Worm (Caenorhabditis elegans) whole organism, L4 larva: ENCODE results near the gene K09E4.1.

Source experiments
- D1046.2 ChIP-seq: fragments of 200-800 bp; sonication (Bioruptor generic); IDR thresholded peaks from 2 replicates; pipeline ENCODE4 v1.3.6; 2022; ENCODE audit warnings: missing genetic modification characterization, missing compliant biosample characterization
- F44E2.7 ChIP-seq: fragments of 200-800 bp; sonication (Bioruptor generic); IDR thresholded peaks from 2 replicates; pipeline ENCODE4 v2.1.2; 2022; ENCODE audit warnings: missing genetic modification characterization, missing compliant biosample characterization
- R02D3.7 ChIP-seq: fragments of 150-350 bp; sonication (generic microtip); optimal IDR thresholded peaks from 3 replicates; lab custom pipeline; 2014; ENCODE audit warnings: missing biosample characterization, missing genetic modification characterization
- T20F7.1 ChIP-seq: fragments of 200-800 bp; sonication (Bioruptor generic); optimal IDR thresholded peaks from 2 replicates; lab custom pipeline; 2018; ENCODE audit warnings: mild to moderate bottlenecking, missing genetic modification characterization, missing compliant biosample characterization
- Y105C5A.15 ChIP-seq: fragments of 200-800 bp; sonication (Bioruptor generic); IDR thresholded peaks from 2 replicates; pipeline ENCODE4 v1.3.6; 2022; ENCODE audit warnings: missing genetic modification characterization, missing compliant biosample characterization
- Y48G9A.11 ChIP-seq: fragments of 200-800 bp; sonication (Bioruptor generic); IDR thresholded peaks from 2 replicates; pipeline ENCODE4 v1.3.6; 2022; ENCODE audit warnings: missing genetic modification reagents, missing genetic modification characterization, missing compliant biosample characterization
- Y5F2A.4 ChIP-seq: fragments of 200-800 bp; sonication (Bioruptor generic); optimal IDR thresholded peaks from 2 replicates; lab custom pipeline; 2018; ENCODE audit warnings: mild to moderate bottlenecking, missing genetic modification characterization, missing compliant biosample characterization
- ZK546.5 ChIP-seq, 2 experiments: sonication (generic microtip); optimal IDR thresholded peaks; 2 replicates each; lab custom pipeline; 2017; ENCODE audit warnings: missing biosample characterization in 2 of 2, missing genetic modification characterization in 2 of 2
- aha-1 ChIP-seq: fragments of 150-350 bp; peaks from one replicate; lab custom pipeline; 2014; ENCODE audit warnings: missing biosample characterization, missing genetic modification characterization
- aly-2 ChIP-seq: sonication (generic microtip); optimal IDR thresholded peaks from 2 replicates; lab custom pipeline; 2018; ENCODE audit warnings: missing biosample characterization, missing genetic modification characterization
- arid-1 ChIP-seq: fragments of 200-800 bp; sonication (Bioruptor generic); conservative IDR thresholded peaks from 2 replicates; pipeline ENCODE4 v1.3.6; 2022; ENCODE audit warnings: missing genetic modification reagents, missing genetic modification characterization, missing compliant biosample characterization
- ceh-20 ChIP-seq: fragments of 200-800 bp; sonication (Bioruptor generic); IDR thresholded peaks from 2 replicates; pipeline ENCODE4 v1.3.6; 2022; ENCODE audit warnings: missing genetic modification reagents, missing genetic modification characterization, missing compliant biosample characterization
- ceh-28 ChIP-seq: fragments of 150-350 bp; optimal IDR thresholded peaks from 2 replicates; lab custom pipeline; 2014; ENCODE audit warnings: missing biosample characterization, missing genetic modification reagents, missing genetic modification characterization
- ctbp-1 ChIP-seq: fragments of 200-800 bp; sonication (Bioruptor generic); IDR thresholded peaks from 2 replicates; pipeline ENCODE4 v1.3.6; 2022; ENCODE audit warnings: missing genetic modification reagents, missing genetic modification characterization, missing compliant biosample characterization
- daf-12 ChIP-seq: fragments of 150-350 bp; optimal IDR thresholded peaks from 2 replicates; lab custom pipeline; 2014; ENCODE audit warnings: missing biosample characterization, missing genetic modification reagents, missing genetic modification characterization
- dmd-6 ChIP-seq: fragments of 200-800 bp; sonication (Bioruptor generic); IDR thresholded peaks from 2 replicates; pipeline ENCODE4 v1.3.6; 2022; ENCODE audit warnings: missing genetic modification reagents, missing genetic modification characterization, missing compliant biosample characterization
- dmd-9 ChIP-seq: fragments of 200-800 bp; sonication (Bioruptor generic); IDR thresholded peaks from 2 replicates; pipeline ENCODE4 v1.3.6; 2022; ENCODE audit warnings: missing genetic modification reagents, missing genetic modification characterization, missing compliant biosample characterization
- duxl-1 ChIP-seq: sonication (generic microtip); optimal IDR thresholded peaks from 2 replicates; lab custom pipeline; 2016; ENCODE audit warnings: mild to moderate bottlenecking, missing genetic modification characterization, moderate library complexity, missing compliant biosample characterization; ENCODE audit not compliant: poor library complexity
- egl-43 ChIP-seq: fragments of 200-800 bp; sonication (Bioruptor generic); IDR thresholded peaks from 2 replicates; pipeline ENCODE4 v1.3.6; 2022; ENCODE audit warnings: missing genetic modification reagents, missing genetic modification characterization, missing compliant biosample characterization
- hlh-11 ChIP-seq: fragments of 200-800 bp; sonication (Bioruptor generic); optimal IDR thresholded peaks from 2 replicates; lab custom pipeline; 2018; ENCODE audit warnings: mild to moderate bottlenecking, missing genetic modification characterization, missing compliant biosample characterization
- jun-1 ChIP-seq: fragments of 150-350 bp; optimal IDR thresholded peaks from 2 replicates; lab custom pipeline; 2014; ENCODE audit warnings: missing biosample characterization, missing genetic modification reagents, missing genetic modification characterization
- lin-13 ChIP-seq: fragments of 150-350 bp; optimal IDR thresholded peaks from 2 replicates; lab custom pipeline; 2014; ENCODE audit warnings: missing biosample characterization, missing genetic modification reagents, missing genetic modification characterization
- lin-29 ChIP-seq: fragments of 200-800 bp; sonication (Bioruptor generic); IDR thresholded peaks from 2 replicates; pipeline ENCODE4 v1.3.6; 2022; ENCODE audit warnings: missing genetic modification reagents, missing genetic modification characterization, missing compliant biosample characterization
- lin-38 ChIP-seq: fragments of 200-800 bp; sonication (Bioruptor generic); IDR thresholded peaks from 2 replicates; pipeline ENCODE4 v1.3.6; 2022; ENCODE audit warnings: missing genetic modification reagents, missing genetic modification characterization, missing compliant biosample characterization
- lin-39 ChIP-seq: fragments of 150-350 bp; optimal IDR thresholded peaks from 2 replicates; lab custom pipeline; 2014; ENCODE audit warnings: missing biosample characterization, missing genetic modification reagents, missing genetic modification characterization
- lsy-2 ChIP-seq, 2 experiments: fragments of 150-350 bp in 1 of 2; sonication (generic microtip) in 1 of 2; optimal IDR thresholded peaks; 2 replicates each; lab custom pipeline; 2014 to 2017; ENCODE audit warnings: missing biosample characterization in 2 of 2, missing genetic modification characterization in 2 of 2
- mep-1 ChIP-seq: fragments of 150-350 bp; sonication (generic microtip); optimal IDR thresholded peaks from 3 replicates; lab custom pipeline; 2014; ENCODE audit warnings: missing biosample characterization, missing genetic modification characterization
- mxl-3 ChIP-seq: fragments of 200-800 bp; sonication (Bioruptor generic); optimal IDR thresholded peaks from 2 replicates; lab custom pipeline; 2018; ENCODE audit warnings: mild to moderate bottlenecking, missing genetic modification characterization, missing compliant biosample characterization
- nhr-10 ChIP-seq: fragments of 150-350 bp; optimal IDR thresholded peaks from 2 replicates; lab custom pipeline; 2014; ENCODE audit warnings: missing biosample characterization, missing genetic modification characterization
- nhr-25 ChIP-seq: sonication (generic microtip); optimal IDR thresholded peaks from 2 replicates; lab custom pipeline; 2017; ENCODE audit warnings: missing genetic modification characterization, mild to moderate bottlenecking, missing compliant biosample characterization, antibody characterized with exemption, moderate library complexity, borderline replicate concordance; ENCODE audit not compliant: insufficient read depth
- nhr-41 ChIP-seq: fragments of 200-800 bp; sonication (Bioruptor generic); IDR thresholded peaks from 2 replicates; pipeline ENCODE4 v1.3.6; 2022; ENCODE audit warnings: missing genetic modification reagents, missing genetic modification characterization, missing compliant biosample characterization
- nhr-48 ChIP-seq: sonication (generic microtip); optimal IDR thresholded peaks from 2 replicates; lab custom pipeline; 2016; ENCODE audit warnings: mild to moderate bottlenecking, missing genetic modification characterization, missing compliant biosample characterization
- nhr-77 ChIP-seq: fragments of 150-350 bp; optimal IDR thresholded peaks from 2 replicates; lab custom pipeline; 2014; ENCODE audit warnings: missing biosample characterization, missing genetic modification characterization
- pha-4 ChIP-seq, 2 experiments: fragments of 150-350 bp in 1 of 2; fragments of 200-800 bp in 1 of 2; sonication (Bioruptor generic) in 1 of 2; IDR thresholded peaks in 1 of 2; optimal IDR thresholded peaks in 1 of 2; 2 replicates each; pipeline versions ENCODE4 v1.3.6 to Lab custom; 2014 to 2022; ENCODE audit warnings: missing genetic modification characterization in 2 of 2, missing genetic modification reagents in 2 of 2, missing biosample characterization in 1 of 2, missing compliant biosample characterization in 1 of 2
- php-3 ChIP-seq: fragments of 200-800 bp; sonication (Bioruptor generic); IDR thresholded peaks from 2 replicates; pipeline ENCODE4 v1.3.6; 2022; ENCODE audit warnings: missing genetic modification reagents, missing genetic modification characterization, missing compliant biosample characterization
- sdz-12 ChIP-seq: fragments of 200-800 bp; sonication (Bioruptor generic); optimal IDR thresholded peaks from 2 replicates; lab custom pipeline; 2018; ENCODE audit warnings: mild to moderate bottlenecking, missing genetic modification characterization, missing compliant biosample characterization
- set-16 ChIP-seq: fragments of 200-800 bp; sonication (Bioruptor generic); IDR thresholded peaks from 2 replicates; pipeline ENCODE4 v1.3.6; 2022; ENCODE audit warnings: missing genetic modification reagents, missing genetic modification characterization, missing compliant biosample characterization
- snpc-1.2 ChIP-seq: fragments of 200-800 bp; sonication (Bioruptor generic); IDR thresholded peaks from 2 replicates; pipeline ENCODE4 v1.3.6; 2022; ENCODE audit warnings: missing genetic modification reagents, missing genetic modification characterization, missing compliant biosample characterization
- snpc-4 ChIP-seq: fragments of 150-350 bp; optimal IDR thresholded peaks from 2 replicates; lab custom pipeline; 2014; ENCODE audit warnings: missing biosample characterization, missing genetic modification characterization
- spr-1 ChIP-seq: sonication (generic microtip); optimal IDR thresholded peaks from 2 replicates; lab custom pipeline; 2016; ENCODE audit warnings: mild to moderate bottlenecking, missing genetic modification characterization, missing compliant biosample characterization
- spr-3 ChIP-seq: fragments of 200-800 bp; sonication (Bioruptor generic); optimal IDR thresholded peaks from 2 replicates; lab custom pipeline; 2018; ENCODE audit warnings: mild to moderate bottlenecking, missing genetic modification characterization, missing compliant biosample characterization
- tag-97 ChIP-seq: fragments of 200-800 bp; sonication (Bioruptor generic); IDR thresholded peaks from 2 replicates; pipeline ENCODE4 v1.3.6; 2022; ENCODE audit warnings: missing genetic modification characterization, missing compliant biosample characterization
- tra-1 ChIP-seq: fragments of 200-800 bp; sonication (Bioruptor generic); IDR thresholded peaks from 2 replicates; pipeline ENCODE4 v1.3.6; 2022; ENCODE audit warnings: missing genetic modification reagents, missing genetic modification characterization, missing compliant biosample characterization
- unc-130 ChIP-seq: sonication (generic microtip); optimal IDR thresholded peaks from 2 replicates; lab custom pipeline; 2016; ENCODE audit warnings: missing genetic modification reagents, missing genetic modification characterization, missing compliant biosample characterization
- unc-62 ChIP-seq, 3 experiments: fragments of 150-350 bp in 1 of 3; sonication (generic microtip); optimal IDR thresholded peaks in 2 of 3; peaks in 1 of 3; 1 replicate in 1 of 3; 2 replicates in 2 of 3; lab custom pipeline; 2014 to 2017; ENCODE audit warnings: missing biosample characterization in 3 of 3, missing genetic modification characterization in 3 of 3, missing genetic modification reagents in 3 of 3, missing genotype in 1 of 3
- zag-1 ChIP-seq: fragments of 150-350 bp; optimal IDR thresholded peaks from 2 replicates; lab custom pipeline; 2014; ENCODE audit warnings: missing biosample characterization, missing genetic modification characterization
- zip-11 ChIP-seq: fragments of 200-800 bp; sonication (Bioruptor generic); IDR thresholded peaks from 2 replicates; pipeline ENCODE4 v1.3.6; 2022; ENCODE audit warnings: missing genetic modification characterization, missing compliant biosample characterization
- ztf-7 ChIP-seq: fragments of 150-350 bp; optimal IDR thresholded peaks from 2 replicates; lab custom pipeline; 2014; ENCODE audit warnings: missing biosample characterization, missing genetic modification characterization

The K09E4.1 gene

ce11 chrII:14152274-14152673 lies 14.6 kb downstream of the K09E4.1 start:
- TF ChIP-seq set-16 (GFP tag; lab: Robert Waterston, UW): peak; percentile 89
- peak in 1 of 2 experiments; percentile 39 for TF ChIP-seq unc-62 (GFP tag; optimal IDR thresholded peaks at IDR 0.05 in 1 of 2; lab: Kevin White, UChicago)
- no peak for TF ChIP-seq unc-62 (tag; optimal IDR thresholded peaks at IDR 0.05; lab: Kevin White, UChicago)
- TF ChIP-seq egl-43 (GFP tag; lab: Robert Waterston, UW): 0 out of 2 replicates have a peak, but pooled peaks have one; percentile 11
- TF ChIP-seq dmd-6 (GFP tag; lab: Robert Waterston, UW): no peak
- TF ChIP-seq, all 104 proteins: peak for 3

ce11 chrII:14154357-14154756 lies 16.7 kb downstream of the K09E4.1 start, which contains the start of gene Y48B6A.1:
Gene Y48B6A.1, minus strand, starts transcription at chrII:14154373.
- TF ChIP-seq lin-38 (GFP tag; lab: Robert Waterston, UW): peak; percentile 99
- TF ChIP-seq aly-2: no peak
- peak; percentile 96 for TF ChIP-seq lin-13
- TF ChIP-seq arid-1 (GFP tag; lab: Robert Waterston, UW): peak; percentile 90
- no peak for TF ChIP-seq ceh-28 (tag; lab: Kevin White, UChicago)
- TF ChIP-seq aha-1 (tag; lab: Kevin White, UChicago): peak; percentile 98
- peak; percentile 71 for TF ChIP-seq ceh-20 (GFP tag; lab: Robert Waterston, UW)
- TF ChIP-seq hlh-11 (tag; lab: Kevin White, UChicago): peak; percentile 81
- TF ChIP-seq snpc-4 (tag; lab: Kevin White, UChicago): peak; percentile 59
- TF ChIP-seq duxl-1: peak; percentile 88
- TF ChIP-seq D1046.2 (GFP tag; lab: Robert Waterston, UW): peak; percentile 87; the same call in 1 of the 2 replicates
- TF ChIP-seq php-3: 0 out of 2 replicates have a peak, but pooled peaks have one; percentile 35
- no peak for TF ChIP-seq Y105C5A.15 (GFP tag; lab: Robert Waterston, UW)
- peak; percentile 0 for TF ChIP-seq nhr-10 (tag; lab: Kevin White, UChicago)
- TF ChIP-seq nhr-25: peak; percentile 77
- no peak for TF ChIP-seq R02D3.7 (tag; lab: Kevin White, UChicago)
- TF ChIP-seq mep-1 (tag; lab: Kevin White, UChicago): peak; percentile 94
- TF ChIP-seq jun-1 (tag; lab: Kevin White, UChicago): peak; percentile 83
- TF ChIP-seq lin-29 (GFP tag; lab: Robert Waterston, UW): no peak
- TF ChIP-seq spr-1 (tag; lab: Kevin White, UChicago): peak; percentile 71
- TF ChIP-seq T20F7.1: no peak
- peak in 1 of 2 experiments; percentile 69 for TF ChIP-seq ZK546.5 (tag; optimal IDR thresholded peaks at IDR 0.05; lab: Kevin White, UChicago)
- TF ChIP-seq zag-1 (tag; lab: Kevin White, UChicago): no peak
- TF ChIP-seq snpc-1.2 (GFP tag; lab: Robert Waterston, UW): no peak
- TF ChIP-seq zip-11 (GFP tag; lab: Robert Waterston, UW): no peak
- peak; percentile 4 for TF ChIP-seq spr-3 (GFP tag; lab: Kevin White, UChicago)
- TF ChIP-seq F44E2.7 (GFP tag; lab: Robert Waterston, UW): no peak
- peak; percentile 41 for TF ChIP-seq nhr-48
- TF ChIP-seq dmd-9: peak; percentile 92
- TF ChIP-seq unc-130 (GFP tag; lab: Kevin White, UChicago): peak; percentile 97
- peak; percentile 59; the same call in 1 of the 2 replicates for TF ChIP-seq Y48G9A.11 (GFP tag; lab: Robert Waterston, UW)
- TF ChIP-seq lsy-2 (tag; optimal IDR thresholded peaks at IDR 0.05; lab: Kevin White, UChicago): peak; percentile 95 to 99
- peak; percentile 58 for TF ChIP-seq ztf-7 (tag; lab: Kevin White, UChicago)
- TF ChIP-seq sdz-12 (GFP tag; lab: Kevin White, UChicago): peak; percentile 54
- peak; percentile 63; the same call in 1 of the 2 replicates for TF ChIP-seq ctbp-1
- no peak for TF ChIP-seq daf-12 (tag; lab: Kevin White, UChicago)
- no peak for TF ChIP-seq Y5F2A.4 (GFP tag; lab: Kevin White, UChicago)
- TF ChIP-seq pha-4 (GFP tag; IDR thresholded peaks at IDR 0.05; lab: Robert Waterston, UW): peak; percentile 76; the same call in 1 of the 2 replicates
- TF ChIP-seq pha-4 (tag; optimal IDR thresholded peaks at IDR 0.05; lab: Kevin White, UChicago): peak; percentile 99
- peak; percentile 99 for TF ChIP-seq nhr-77 (tag; lab: Kevin White, UChicago)
- peak; percentile 87 for TF ChIP-seq mxl-3 (GFP tag; lab: Kevin White, UChicago)
- no peak for TF ChIP-seq lin-39 (tag; lab: Kevin White, UChicago)
- peak; percentile 62; the same call in 1 of the 2 replicates for TF ChIP-seq tag-97 (GFP tag; lab: Robert Waterston, UW)
- no peak for TF ChIP-seq nhr-41 (GFP tag; lab: Robert Waterston, UW)
- 0 out of 2 replicates have a peak, but pooled peaks have one; percentile 45 for TF ChIP-seq tra-1 (GFP tag; lab: Robert Waterston, UW)
